Worm (Caenorhabditis elegans) whole organism, mixed stage, embryonic: ENCODE data around the gene D1079.1.

Experiments used
- blmp-1 ChIP-seq: fragments of 150-350 bp; optimal IDR thresholded peaks from 2 replicates; lab custom pipeline; 2014; ENCODE audit warnings: missing biosample characterization, missing genetic modification characterization
- ces-1 ChIP-seq: fragments of 150-350 bp; optimal IDR thresholded peaks from 2 replicates; lab custom pipeline; 2014; ENCODE audit warnings: missing biosample characterization, missing genetic modification reagents, missing genetic modification characterization
- elt-3 ChIP-seq: fragments of 150-350 bp; optimal IDR thresholded peaks from 2 replicates; lab custom pipeline; 2014; ENCODE audit warnings: missing biosample characterization, missing genetic modification characterization
- lin-13 ChIP-seq: fragments of 150-350 bp; optimal IDR thresholded peaks from 2 replicates; lab custom pipeline; 2014; ENCODE audit warnings: missing biosample characterization, missing genetic modification characterization
- mab-5 ChIP-seq: fragments of 150-350 bp; optimal IDR thresholded peaks from 2 replicates; lab custom pipeline; 2014; ENCODE audit warnings: missing biosample characterization, missing genetic modification characterization
- mep-1 ChIP-seq: fragments of 150-350 bp; optimal IDR thresholded peaks from 2 replicates; lab custom pipeline; 2017; ENCODE audit warnings: missing biosample characterization, missing genetic modification reagents, missing genetic modification characterization, inconsistent platforms
- nhr-12 ChIP-seq: fragments of 150-350 bp; optimal IDR thresholded peaks from 2 replicates; lab custom pipeline; 2014; ENCODE audit warnings: missing biosample characterization, missing genetic modification characterization
- nhr-237 ChIP-seq: fragments of 150-350 bp; optimal IDR thresholded peaks from 2 replicates; lab custom pipeline; 2014; ENCODE audit warnings: missing biosample characterization, missing genetic modification characterization
- pha-4 ChIP-seq: fragments of 150-350 bp; optimal IDR thresholded peaks from 2 replicates; lab custom pipeline; 2018; ENCODE audit warnings: missing biosample characterization, missing genetic modification reagents, missing genetic modification characterization
- unc-39 ChIP-seq: fragments of 150-350 bp; optimal IDR thresholded peaks from 2 replicates; lab custom pipeline; 2014; ENCODE audit warnings: missing biosample characterization, missing genetic modification characterization
- unc-62 ChIP-seq: fragments of 150-350 bp; optimal IDR thresholded peaks from 2 replicates; lab custom pipeline; 2014; ENCODE audit warnings: missing biosample characterization, missing genetic modification reagents, missing genetic modification characterization

DNA sequence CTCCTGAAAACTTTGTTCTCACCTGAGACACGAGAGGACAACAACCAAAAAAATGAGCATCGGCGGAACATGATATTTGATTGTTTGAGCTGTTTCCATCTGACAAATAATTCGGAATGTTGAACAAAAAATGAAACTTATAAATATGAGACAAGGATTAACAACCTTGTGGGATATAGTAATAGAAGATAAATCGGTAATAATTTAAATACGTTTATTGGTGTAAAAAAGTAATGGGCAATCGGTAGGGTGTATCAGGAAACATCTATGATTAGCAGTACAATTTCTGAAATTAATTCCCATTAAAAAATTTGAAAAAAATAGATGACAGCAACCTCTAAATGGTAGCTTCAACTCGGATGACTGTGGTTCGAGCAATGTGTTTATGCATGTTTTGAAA, 35.5 kb upstream of the D1079.1 start, which contains the start of gene R160.10:
- TF ChIP-seq nhr-12 (tag; lab: Kevin White, UChicago), result no peak
- TF ChIP-seq unc-39 (tag; lab: Kevin White, UChicago), result no peak
- no peak for TF ChIP-seq ces-1 (GFP tag; lab: Kevin White, UChicago)
- TF ChIP-seq blmp-1 (tag; lab: Kevin White, UChicago), result no peak
- no peak for TF ChIP-seq mab-5 (tag; lab: Kevin White, UChicago)
- no peak for TF ChIP-seq unc-62 (GFP tag; lab: Kevin White, UChicago)
- no peak for TF ChIP-seq lin-13 (tag; lab: Kevin White, UChicago)
- TF ChIP-seq elt-3 (tag; lab: Kevin White, UChicago), result no peak
- TF ChIP-seq mep-1 (tag; lab: Kevin White, UChicago), result no peak
- TF ChIP-seq pha-4 (tag; lab: Kevin White, UChicago), result no peak
- TF ChIP-seq nhr-237 (tag; lab: Kevin White, UChicago), result no peak
